Fruit fly (Drosophila melanogaster) Kc167 (cell line): ENCODE measurements around the gene psd.

Source experiments
- h ChIP-seq: fragments of >200 bp; optimal IDR thresholded peaks from 3 replicates; lab custom pipeline; 2018; ENCODE audit warnings: missing external identifiers
- insv ChIP-seq: fragments of >200 bp; optimal IDR thresholded peaks from 3 replicates; lab custom pipeline; 2018; ENCODE audit warnings: missing external identifiers
- ttk ChIP-seq: sonication (Bioruptor generic); optimal IDR thresholded peaks from 2 replicates; lab custom pipeline; 2017; ENCODE audit warnings: missing external identifiers

DNA sequence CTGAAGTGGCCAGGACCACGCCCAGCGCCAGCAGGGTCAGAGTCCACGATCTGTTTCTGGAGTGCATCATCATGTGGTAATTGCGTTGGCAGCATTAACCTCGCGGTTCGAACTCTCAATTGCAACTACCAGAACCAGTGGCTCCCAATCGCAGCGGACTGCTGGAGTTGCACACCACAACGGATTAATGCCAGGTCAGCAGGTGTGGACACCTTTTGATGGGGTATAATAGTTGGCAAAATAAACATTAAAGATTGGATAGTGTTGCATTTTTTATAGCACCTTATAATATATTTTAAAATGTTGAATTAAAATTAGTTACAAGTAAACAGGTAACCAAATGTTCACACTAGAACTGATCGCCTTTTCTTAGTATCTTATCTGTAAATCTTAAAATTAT is 540 bp downstream of the psd start:
- TF ChIP-seq h (lab: Kevin White, UChicago) (no peak), insv (no peak), ttk (lab: Kevin White, UChicago) (no peak)
